Fruit fly (Drosophila melanogaster) whole organism: ENCODE measurements around the gene t-cup.

Experiments
- CG8478 ChIP-seq: fragments of >200 bp; optimal IDR thresholded peaks from 2 replicates; lab custom pipeline; 2018; ENCODE audit warnings: inconsistent platforms
- EcR ChIP-seq, 2 experiments: fragments of >200 bp; optimal IDR thresholded peaks; 2 replicates each; lab custom pipeline; 2017; ENCODE audit warnings: missing biosample characterization in 2 of 2, missing genetic modification characterization in 2 of 2, missing genetic modification reagents in 2 of 2
- pan ChIP-seq: fragments of >200 bp; optimal IDR thresholded peaks from 2 replicates; lab custom pipeline; 2017

- TF ChIP-seq CG8478 (no peak), EcR (GFP tag; optimal IDR thresholded peaks at IDR 0.05; lab: Kevin White, UChicago) (no peak), pan (lab: Kevin White, UChicago) (no peak)
Measured at dm6 chr2L:12457201-12457600, 39.9 kb downstream of the t-cup start.
